Fruit fly (Drosophila melanogaster) whole organism, prepupa: Measurements from ENCODE around the gene Tbca.

Experiments
- Blimp-1 ChIP-seq: fragments of 200-800 bp; sonication (Bioruptor generic); optimal IDR thresholded peaks from 3 replicates; lab custom pipeline; 2017; ENCODE audit warnings: missing biosample characterization, missing genetic modification characterization, mild to moderate bottlenecking, moderate library complexity, missing genetic modification reagents
- CG10669 ChIP-seq: fragments of 200-800 bp; sonication (Bioruptor generic); optimal IDR thresholded peaks from 3 replicates; lab custom pipeline; 2018; ENCODE audit warnings: missing biosample characterization, mild to moderate bottlenecking, missing genetic modification characterization, moderate library complexity
- CG11762 ChIP-seq: fragments of 200-800 bp; sonication (Bioruptor generic); optimal IDR thresholded peaks from 3 replicates; lab custom pipeline; 2016; ENCODE audit warnings: missing biosample characterization, missing genetic modification characterization; ENCODE audit not compliant: insufficient read depth
- CG11902 ChIP-seq: fragments of 200-800 bp; sonication (Bioruptor generic); optimal IDR thresholded peaks from 3 replicates; lab custom pipeline; 2016; ENCODE audit warnings: missing biosample characterization, missing genetic modification characterization
- CG15336 ChIP-seq: fragments of 200-800 bp; sonication (Bioruptor generic); IDR thresholded peaks from 2 replicates; pipeline ENCODE4 v1.3.6; 2022; ENCODE audit warnings: missing biosample characterization, missing genetic modification characterization
- CG1621 ChIP-seq: fragments of 200-800 bp; sonication (Bioruptor generic); optimal IDR thresholded peaks from 3 replicates; lab custom pipeline; 2018; ENCODE audit warnings: missing biosample characterization, mild to moderate bottlenecking, missing genetic modification characterization
- CG16779 ChIP-seq: fragments of 200-800 bp; sonication (Bioruptor generic); optimal IDR thresholded peaks from 3 replicates; lab custom pipeline; 2017; ENCODE audit warnings: missing biosample characterization, mild to moderate bottlenecking, missing genetic modification characterization
- CG3032 ChIP-seq: fragments of 200-800 bp; optimal IDR thresholded peaks from 2 replicates; lab custom pipeline; 2019; ENCODE audit warnings: missing biosample characterization, mild to moderate bottlenecking, missing genetic modification characterization, moderate library complexity
- CG34406 ChIP-seq: fragments of 200-800 bp; sonication (Bioruptor generic); optimal IDR thresholded peaks from 3 replicates; lab custom pipeline; 2016; ENCODE audit warnings: missing biosample characterization, missing genetic modification characterization
- CG6163 ChIP-seq: fragments of 200-800 bp; sonication (Bioruptor generic); IDR thresholded peaks from 3 replicates; pipeline ENCODE4 v1.3.6; 2022; ENCODE audit warnings: missing biosample characterization, missing genetic modification characterization
- CG6276 ChIP-seq: fragments of 200-800 bp; sonication (Bioruptor generic); optimal IDR thresholded peaks from 2 replicates; lab custom pipeline; 2017; ENCODE audit warnings: missing biosample characterization, mild to moderate bottlenecking, missing genetic modification characterization
- CG6808 ChIP-seq: fragments of 200-800 bp; sonication (Bioruptor generic); optimal IDR thresholded peaks from 3 replicates; lab custom pipeline; 2017; ENCODE audit warnings: missing biosample characterization, missing genetic modification characterization, mild to moderate bottlenecking, moderate library complexity, missing genetic modification reagents
- CG6854 ChIP-seq: fragments of 200-800 bp; sonication (Bioruptor generic); optimal IDR thresholded peaks from 2 replicates; lab custom pipeline; 2017; ENCODE audit warnings: missing biosample characterization, mild to moderate bottlenecking, missing genetic modification characterization
- CG8119 ChIP-seq: fragments of 200-800 bp; sonication (Bioruptor generic); IDR thresholded peaks from 3 replicates; pipeline ENCODE4 v1.3.6; 2022; ENCODE audit warnings: missing biosample characterization, missing genetic modification characterization
- CG8319 ChIP-seq: fragments of 200-800 bp; sonication (Bioruptor generic); optimal IDR thresholded peaks from 3 replicates; lab custom pipeline; 2016; ENCODE audit warnings: missing biosample characterization, missing genetic modification characterization
- CG8632 ChIP-seq: fragments of 200-800 bp; sonication (Bioruptor generic); optimal IDR thresholded peaks from 3 replicates; lab custom pipeline; 2016; ENCODE audit warnings: missing biosample characterization, missing genetic modification characterization
- Eip75B ChIP-seq: fragments of 200-800 bp; sonication (Bioruptor generic); optimal IDR thresholded peaks from 3 replicates; lab custom pipeline; 2016; ENCODE audit warnings: missing biosample characterization, missing genetic modification characterization
- Eip78C ChIP-seq: fragments of 200-800 bp; sonication (Bioruptor generic); peaks from one replicate; lab custom pipeline; 2016; ENCODE audit warnings: missing biosample characterization, missing genetic modification characterization
- Eip93F ChIP-seq: fragments of 200-800 bp; sonication (Bioruptor generic); optimal IDR thresholded peaks from 2 replicates; lab custom pipeline; 2016; ENCODE audit warnings: missing biosample characterization, mild to moderate bottlenecking, missing genetic modification characterization
- Ets21C ChIP-seq: fragments of 200-800 bp; sonication (Bioruptor generic); optimal IDR thresholded peaks from 3 replicates; lab custom pipeline; 2016; ENCODE audit warnings: missing biosample characterization, missing genetic modification characterization
- Ets96B ChIP-seq: fragments of 200-800 bp; optimal IDR thresholded peaks from 2 replicates; lab custom pipeline; 2019; ENCODE audit warnings: missing biosample characterization, mild to moderate bottlenecking, missing genetic modification characterization, moderate library complexity
- Gug ChIP-seq: fragments of 200-800 bp; sonication (Bioruptor generic); IDR thresholded peaks from 2 replicates; pipeline ENCODE4 v1.3.6; 2022; ENCODE audit warnings: missing biosample characterization, missing genetic modification characterization
- Hr38 ChIP-seq: sonication (Bioruptor generic); optimal IDR thresholded peaks from 2 replicates; lab custom pipeline; 2016; ENCODE audit warnings: missing biosample characterization, missing genetic modification characterization
- Hr39 ChIP-seq: fragments of 200-800 bp; sonication (Bioruptor generic); optimal IDR thresholded peaks from 2 replicates; lab custom pipeline; 2016; ENCODE audit warnings: missing biosample characterization, missing genetic modification characterization
- Hr4 ChIP-seq: fragments of 200-800 bp; sonication (Bioruptor generic); optimal IDR thresholded peaks from 3 replicates; lab custom pipeline; 2016; ENCODE audit warnings: missing biosample characterization, missing genetic modification characterization
- Lpt ChIP-seq: fragments of 200-800 bp; sonication (Bioruptor generic); optimal IDR thresholded peaks from 3 replicates; lab custom pipeline; 2016; ENCODE audit warnings: missing biosample characterization, missing genetic modification characterization
- Sox14 ChIP-seq: fragments of 200-800 bp; sonication (Bioruptor generic); optimal IDR thresholded peaks from 3 replicates; lab custom pipeline; 2016; ENCODE audit warnings: missing biosample characterization, missing genetic modification characterization
- acj6 ChIP-seq: fragments of 200-800 bp; sonication (Bioruptor generic); optimal IDR thresholded peaks from 3 replicates; lab custom pipeline; 2016; ENCODE audit warnings: missing biosample characterization, missing genetic modification characterization
- dac ChIP-seq: fragments of 200-800 bp; sonication (Bioruptor generic); optimal IDR thresholded peaks from 2 replicates; lab custom pipeline; 2017; ENCODE audit warnings: missing biosample characterization, mild to moderate bottlenecking, missing genetic modification characterization
- dsx ChIP-seq: fragments of 200-800 bp; optimal IDR thresholded peaks from 3 replicates; lab custom pipeline; 2019; ENCODE audit warnings: missing biosample characterization, mild to moderate bottlenecking, missing genetic modification characterization, moderate library complexity; ENCODE audit not compliant: poor library complexity, severe bottlenecking
- eg ChIP-seq: fragments of 200-800 bp; sonication (Bioruptor generic); IDR thresholded peaks from 3 replicates; pipeline ENCODE4 v1.3.6; 2022; ENCODE audit warnings: missing biosample characterization, missing genetic modification characterization
- fd85E ChIP-seq: fragments of 200-800 bp; sonication (Bioruptor generic); optimal IDR thresholded peaks from 3 replicates; lab custom pipeline; 2016; ENCODE audit warnings: missing biosample characterization, missing genetic modification characterization
- net ChIP-seq: fragments of 200-800 bp; sonication (Bioruptor generic); optimal IDR thresholded peaks from 3 replicates; lab custom pipeline; 2016; ENCODE audit warnings: missing biosample characterization, missing genetic modification characterization
- pdm3 ChIP-seq: fragments of 200-800 bp; sonication (Bioruptor generic); optimal IDR thresholded peaks from 3 replicates; lab custom pipeline; 2016; ENCODE audit warnings: missing biosample characterization, missing genetic modification characterization
- salr ChIP-seq, 2 experiments: fragments of 200-800 bp; sonication (Bioruptor generic); optimal IDR thresholded peaks; 3 replicates each; lab custom pipeline; 2016 to 2018; ENCODE audit warnings: missing biosample characterization in 2 of 2, missing genetic modification characterization in 2 of 2, mild to moderate bottlenecking in 1 of 2
- spab ChIP-seq: fragments of 200-800 bp; sonication (Bioruptor generic); optimal IDR thresholded peaks from 2 replicates; lab custom pipeline; 2017; ENCODE audit warnings: missing biosample characterization, mild to moderate bottlenecking, missing genetic modification characterization, missing genetic modification reagents
- ss ChIP-seq, 2 experiments: fragments of 200-800 bp; sonication (Bioruptor generic); optimal IDR thresholded peaks; 2 replicates in 1 of 2; 3 replicates in 1 of 2; lab custom pipeline; 2017 to 2018; ENCODE audit warnings: mild to moderate bottlenecking in 2 of 2, missing biosample characterization in 2 of 2, missing genetic modification characterization in 2 of 2, moderate library complexity in 1 of 2
- vri ChIP-seq: fragments of 200-800 bp; sonication (Bioruptor generic); optimal IDR thresholded peaks from 3 replicates; lab custom pipeline; 2016; ENCODE audit warnings: missing biosample characterization, mild to moderate bottlenecking, missing genetic modification characterization

Tbca gene

DNA sequence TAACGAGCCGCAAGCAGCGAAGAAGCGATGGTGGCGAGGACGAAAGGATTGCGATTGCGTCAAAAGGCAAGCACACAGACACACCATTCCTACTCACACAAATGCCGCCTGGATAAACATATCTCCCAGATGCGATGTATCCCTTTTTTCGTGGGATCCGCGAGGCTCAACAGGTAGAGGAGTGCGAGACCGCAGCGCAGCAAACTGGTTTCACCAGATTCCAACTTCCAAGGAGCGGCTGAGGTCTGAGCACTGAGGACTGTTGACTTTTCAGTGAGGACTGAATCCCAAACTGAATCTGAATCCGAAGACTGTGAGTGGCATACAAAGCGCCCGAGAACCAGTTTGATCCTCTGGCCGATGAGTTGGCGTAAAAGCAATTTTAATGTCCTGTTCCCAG is 41.4 kb upstream of the Tbca start (continued):
- no peak for TF ChIP-seq Ets21C (GFP tag; lab: Kevin White, UChicago)
- TF ChIP-seq ss (GFP tag; optimal IDR thresholded peaks at IDR 0.05; lab: Kevin White, UChicago): peak; percentile 40 to 53
- TF ChIP-seq fd85E (GFP tag; lab: Kevin White, UChicago): no peak
- TF ChIP-seq CG6808 (GFP tag; lab: Kevin White, UChicago): peak; percentile 8
- TF ChIP-seq CG8319 (GFP tag; lab: Kevin White, UChicago): no peak
- no peak for TF ChIP-seq CG15336 (GFP tag; lab: Robert Waterston, UW)
- TF ChIP-seq CG6276 (GFP tag; lab: Kevin White, UChicago): no peak
- TF ChIP-seq dac (GFP tag; lab: Kevin White, UChicago): no peak
- no peak for TF ChIP-seq acj6 (GFP tag; lab: Kevin White, UChicago)
- peak; percentile 56 for TF ChIP-seq dsx (GFP tag; lab: Kevin White, UChicago)
- no peak for TF ChIP-seq Hr39 (GFP tag; lab: Kevin White, UChicago)
- no peak for TF ChIP-seq CG8632 (GFP tag; lab: Kevin White, UChicago)
- no peak for TF ChIP-seq Sox14 (GFP tag; lab: Kevin White, UChicago)
- TF ChIP-seq spab: no peak
- peak; percentile 44 for TF ChIP-seq CG1621
- no peak for TF ChIP-seq eg
- peak; percentile 39 for TF ChIP-seq vri (GFP tag; lab: Kevin White, UChicago)
- TF ChIP-seq CG6854 (GFP tag; lab: Kevin White, UChicago): peak; percentile 50
- TF ChIP-seq CG16779 (tag; lab: Kevin White, UChicago): no peak
- no peak for TF ChIP-seq salr (GFP tag; optimal IDR thresholded peaks at IDR 0.05; lab: Kevin White, UChicago)
- TF ChIP-seq Hr4 (GFP tag; lab: Kevin White, UChicago): no peak
- no peak for TF ChIP-seq Gug

dm6 chr3R:31703370-31703769 is 39.9 kb upstream of the Tbca start:
- TF ChIP-seq Ets96B (tag; lab: Kevin White, UChicago): peak; percentile 8
- peak; percentile 15 for TF ChIP-seq spab
- no peak for TF ChIP-seq CG34406 (GFP tag; lab: Kevin White, UChicago)
- peak; percentile 18 for TF ChIP-seq CG3032 (tag; lab: Kevin White, UChicago)
- TF ChIP-seq, all 60 proteins: peak for 3

dm6 chr3R:31704524-31705215 is 38.6 kb upstream of the Tbca start:
- peak; percentile 3 for TF ChIP-seq Ets96B (tag; lab: Kevin White, UChicago)
- TF ChIP-seq pdm3 (GFP tag; lab: Kevin White, UChicago): no peak
- TF ChIP-seq salr (GFP tag; optimal IDR thresholded peaks at IDR 0.05; lab: Kevin White, UChicago): no peak
- no peak for TF ChIP-seq dac (GFP tag; lab: Kevin White, UChicago)
- no peak for TF ChIP-seq Gug
- TF ChIP-seq acj6 (GFP tag; lab: Kevin White, UChicago): no peak
- TF ChIP-seq ss (GFP tag; optimal IDR thresholded peaks at IDR 0.05; lab: Kevin White, UChicago): no peak
- peak; percentile 36 for TF ChIP-seq Eip78C (GFP tag; lab: Kevin White, UChicago)
- TF ChIP-seq CG8119 (GFP tag; lab: Robert Waterston, UW): 0 out of 3 replicates have a peak, but pooled peaks have one; percentile 33
- TF ChIP-seq net (GFP tag; lab: Kevin White, UChicago): no peak
- TF ChIP-seq CG11902 (GFP tag; lab: Kevin White, UChicago): no peak
- TF ChIP-seq, all 60 proteins: peak for 3

dm6 chr3R:31706142-31706894 is 37.0 kb upstream of the Tbca start:
- TF ChIP-seq CG8632 (GFP tag; lab: Kevin White, UChicago) (no peak), CG6163 (GFP tag; lab: Robert Waterston, UW) (peak; percentile 87), Hr39 (GFP tag; lab: Kevin White, UChicago) (no peak), CG6808 (GFP tag; lab: Kevin White, UChicago) (peak; percentile 23), Ets21C (GFP tag; lab: Kevin White, UChicago) (no peak), CG3032 (tag; lab: Kevin White, UChicago) (peak; percentile 48), CG11762 (GFP tag; lab: Kevin White, UChicago) (peak; percentile 22), salr (GFP tag; optimal IDR thresholded peaks at IDR 0.05; lab: Kevin White, UChicago) (peak in 1 of 2 experiments; percentile 77), dsx (GFP tag; lab: Kevin White, UChicago) (no peak), acj6 (GFP tag; lab: Kevin White, UChicago) (peak; percentile 57), CG8119 (GFP tag; lab: Robert Waterston, UW) (peak; percentile 77), net (GFP tag; lab: Kevin White, UChicago) (peak; percentile 31), ss (GFP tag; optimal IDR thresholded peaks at IDR 0.05; lab: Kevin White, UChicago) (peak in 1 of 2 experiments; percentile 1), CG10669 (GFP tag; lab: Kevin White, UChicago) (peak; percentile 59), Sox14 (GFP tag; lab: Kevin White, UChicago) (peak; percentile 75), vri (GFP tag; lab: Kevin White, UChicago) (no peak), Hr4 (GFP tag; lab: Kevin White, UChicago) (peak; percentile 69), pdm3 (GFP tag; lab: Kevin White, UChicago) (peak; percentile 63), Hr38 (GFP tag; lab: Kevin White, UChicago) (no peak), Blimp-1 (GFP tag; lab: Kevin White, UChicago) (no peak), Lpt (peak; percentile 83), CG16779 (tag; lab: Kevin White, UChicago) (no peak), Eip75B (GFP tag; lab: Kevin White, UChicago) (peak; percentile 44), Eip93F (no peak), Ets96B (tag; lab: Kevin White, UChicago) (peak; percentile 44)
